Worm (Caenorhabditis elegans): ENCODE results near the gene W03C9.8.

DNA sequence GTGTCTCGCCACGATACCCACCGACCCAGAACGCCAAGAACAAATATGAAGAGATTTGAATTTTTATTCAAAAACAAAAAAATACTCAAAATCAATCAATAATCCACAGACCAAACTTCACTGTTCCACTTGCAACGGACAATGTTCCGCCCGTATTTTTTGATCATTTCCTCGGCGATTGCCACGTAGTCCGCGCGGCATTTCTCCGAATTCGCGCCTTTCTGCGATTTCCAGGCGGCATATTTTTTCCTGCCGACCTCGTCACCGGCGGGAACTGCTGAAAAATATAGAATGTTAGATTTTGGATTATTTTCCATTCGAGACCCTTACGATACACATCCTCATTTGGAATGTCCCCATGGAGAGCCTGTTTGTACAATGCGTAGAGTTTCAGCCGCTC lies 23.7 kb downstream of the W03C9.8 start:
- TF ChIP-seq unc-42 (tag; optimal IDR thresholded peaks at IDR 0.05) (no peak), dmd-4 (tag; optimal IDR thresholded peaks at IDR 0.05; ENCODE audit: borderline replicate concordance) (no peak), pqm-1 (tag; optimal IDR thresholded peaks at IDR 0.05) (no peak), unc-3 (GFP tag; conservative IDR thresholded peaks at IDR 0.05) (no peak), unc-3 (tag; optimal IDR thresholded peaks at IDR 0.05) (no peak), K02D7.2 (tag; optimal IDR thresholded peaks at IDR 0.05) (no peak), hlh-13 (GFP tag; optimal IDR thresholded peaks at IDR 0.05) (no peak), Y22D7AL.16 (tag; optimal IDR thresholded peaks at IDR 0.05) (no peak), ama-1 (optimal IDR thresholded peaks at IDR 0.05) (no peak), odd-2 (tag; optimal IDR thresholded peaks at IDR 0.05) (no peak), fkh-10 (GFP tag; optimal IDR thresholded peaks at IDR 0.05) (no peak), lim-6 (tag; optimal IDR thresholded peaks at IDR 0.05) (no peak), unc-86 (tag; optimal IDR thresholded peaks at IDR 0.05) (no peak)
